Worm (Caenorhabditis elegans): ENCODE measurements around the gene abcf-2.

DNA sequence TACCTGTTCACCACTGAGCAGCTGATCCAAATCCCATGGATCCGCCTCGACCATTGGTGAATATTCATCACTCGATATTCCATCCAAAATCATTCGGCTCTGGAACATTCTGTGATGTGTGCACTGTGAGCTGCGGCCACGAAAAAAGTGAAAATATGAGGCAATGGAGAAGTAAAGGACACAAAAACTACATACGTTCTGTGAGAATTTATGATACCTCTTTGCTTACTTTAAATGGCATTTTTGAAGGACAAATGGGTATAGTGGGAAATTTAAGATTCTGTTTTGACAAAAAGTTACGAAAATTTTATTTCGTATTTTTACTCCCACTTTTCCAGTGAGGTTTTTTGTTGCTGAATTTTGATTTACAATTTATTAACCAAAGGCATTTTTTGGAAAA lies 30.3 kb upstream of the abcf-2 start, which contains the start of gene twk-40:
- TF ChIP-seq ceh-22 (tag; optimal IDR thresholded peaks at IDR 0.05) (no peak), ceh-19 (GFP tag; optimal IDR thresholded peaks at IDR 0.05) (no peak), K09A11.1 (tag; optimal IDR thresholded peaks at IDR 0.05; ENCODE audit: insufficient read depth) (no peak), sdc-2 (tag; optimal IDR thresholded peaks at IDR 0.05) (no peak), ceh-34 (tag; optimal IDR thresholded peaks at IDR 0.05) (no peak), mec-3 (tag; optimal IDR thresholded peaks at IDR 0.05; ENCODE audit: borderline replicate concordance) (no peak), sox-4 (tag; optimal IDR thresholded peaks at IDR 0.05) (no peak), tbx-7 (tag; optimal IDR thresholded peaks at IDR 0.05) (no peak), eyg-1 (tag; optimal IDR thresholded peaks at IDR 0.05) (no peak), elt-2 (tag; optimal IDR thresholded peaks at IDR 0.05) (no peak), ceh-14 (tag; optimal IDR thresholded peaks at IDR 0.05) (no peak), C38D4.7 (GFP tag; optimal IDR thresholded peaks at IDR 0.05) (no peak), hlh-6 (tag; optimal IDR thresholded peaks at IDR 0.05) (no peak), pha-4 (tag; optimal IDR thresholded peaks at IDR 0.05) (no peak)
